Worm (Caenorhabditis elegans): ENCODE data around the gene ZK112.4.

ce11 chrIII:7769965-7770364 lies 40.2 kb upstream of the ZK112.4 start, which contains the start of gene snu-23:
- TF ChIP-seq ztf-23 (GFP tag; IDR thresholded peaks at IDR 0.05), result no peak
- TF ChIP-seq tab-1 (GFP tag; IDR thresholded peaks at IDR 0.05), result no peak
- no peak for TF ChIP-seq T22C8.4 (GFP tag; IDR thresholded peaks at IDR 0.05)
- TF ChIP-seq cog-1 (tag; optimal IDR thresholded peaks at IDR 0.05), result no peak

Measured in whole organism, midembryonic.